Fruit fly (Drosophila melanogaster) whole organism, embryonic: ENCODE results near the gene CG14818.

ENCODE experiments used
- CG1024 ChIP-seq: fragments of 200-800 bp; sonication (Bioruptor generic); IDR thresholded peaks from 2 replicates; pipeline ENCODE4 v1.3.6; 2022; ENCODE audit warnings: missing biosample characterization, missing genetic modification characterization
- CG11247 ChIP-seq: fragments of 200-800 bp; sonication (Bioruptor generic); IDR thresholded peaks from 2 replicates; pipeline ENCODE4 v1.3.6; 2022; ENCODE audit warnings: missing biosample characterization, missing genetic modification characterization
- CG11456 ChIP-seq: fragments of 200-800 bp; sonication (Bioruptor generic); IDR thresholded peaks from 3 replicates; pipeline ENCODE4 v1.3.6; 2022; ENCODE audit warnings: missing biosample characterization, missing genetic modification characterization
- CG1233 ChIP-seq: fragments of 200-800 bp; sonication (Bioruptor generic); optimal IDR thresholded peaks from 4 replicates; lab custom pipeline; 2018; ENCODE audit warnings: missing biosample characterization, mild to moderate bottlenecking, missing genetic modification characterization
- CG12391 ChIP-seq: fragments of 200-800 bp; sonication (Bioruptor generic); optimal IDR thresholded peaks from 3 replicates; lab custom pipeline; 2018; ENCODE audit warnings: missing biosample characterization, mild to moderate bottlenecking, missing genetic modification characterization, moderate library complexity
- CG12659 ChIP-seq: fragments of 200-800 bp; sonication (Bioruptor generic); optimal IDR thresholded peaks from 3 replicates; lab custom pipeline; 2017; ENCODE audit warnings: mild to moderate bottlenecking, missing biosample characterization, missing genetic modification reagents, missing genetic modification characterization
- CG12769 ChIP-seq: fragments of 200-800 bp; sonication (Bioruptor generic); optimal IDR thresholded peaks from 2 replicates; lab custom pipeline; 2019; ENCODE audit warnings: missing biosample characterization, mild to moderate bottlenecking, missing genetic modification characterization, moderate library complexity
- CG15011 ChIP-seq: fragments of 200-800 bp; sonication (Bioruptor generic); optimal IDR thresholded peaks from 3 replicates; lab custom pipeline; 2018; ENCODE audit warnings: missing biosample characterization, mild to moderate bottlenecking, missing genetic modification characterization
- CG15514 ChIP-seq: fragments of 200-800 bp; sonication (Bioruptor generic); optimal IDR thresholded peaks from 3 replicates; lab custom pipeline; 2017; ENCODE audit warnings: missing biosample characterization, missing genetic modification characterization, mild to moderate bottlenecking, moderate library complexity, missing genetic modification reagents
- CG17361 ChIP-seq: fragments of 200-800 bp; sonication (Bioruptor generic); IDR thresholded peaks from 3 replicates; pipeline ENCODE4 v1.3.6; 2022; ENCODE audit warnings: missing biosample characterization, missing genetic modification characterization
- CG31224 ChIP-seq: fragments of 200-800 bp; sonication (Bioruptor generic); IDR thresholded peaks from 2 replicates; pipeline ENCODE4 v1.3.6; 2022; ENCODE audit warnings: missing biosample characterization, missing genetic modification characterization
- CG3726 ChIP-seq: fragments of 200-800 bp; sonication (Bioruptor generic); IDR thresholded peaks from 3 replicates; pipeline ENCODE4, ENCODE4 v1.3.6; 2022; ENCODE audit warnings: missing biosample characterization, missing genetic modification characterization
- CG4282 ChIP-seq: fragments of 200-800 bp; sonication (Bioruptor generic); optimal IDR thresholded peaks from 2 replicates; lab custom pipeline; 2016; ENCODE audit warnings: missing biosample characterization, missing genetic modification characterization
- CG4707 ChIP-seq: fragments of 200-800 bp; sonication (Bioruptor generic); optimal IDR thresholded peaks from 2 replicates; lab custom pipeline; 2018; ENCODE audit warnings: missing biosample characterization, mild to moderate bottlenecking, missing genetic modification characterization, moderate library complexity
- CG4820 ChIP-seq: fragments of 200-800 bp; sonication (Bioruptor generic); optimal IDR thresholded peaks from 3 replicates; lab custom pipeline; 2016; ENCODE audit warnings: missing biosample characterization, missing genetic modification characterization
- CG5245 ChIP-seq: fragments of 200-800 bp; sonication (Bioruptor generic); optimal IDR thresholded peaks from 3 replicates; lab custom pipeline; 2016; ENCODE audit warnings: missing biosample characterization, missing genetic modification characterization
- CG8478 ChIP-seq: fragments of >200 bp; optimal IDR thresholded peaks from 2 replicates; lab custom pipeline; 2018
- CG9932 ChIP-seq: fragments of 200-800 bp; sonication (Bioruptor generic); IDR thresholded peaks from 2 replicates; pipeline ENCODE4 v1.3.6; 2022; ENCODE audit warnings: missing biosample characterization, missing genetic modification characterization
- CoRest ChIP-seq: fragments of 200-800 bp; sonication (Bioruptor generic); optimal IDR thresholded peaks from 3 replicates; lab custom pipeline; 2018; ENCODE audit warnings: missing biosample characterization, mild to moderate bottlenecking, missing genetic modification characterization, moderate library complexity
- Dll ChIP-seq: fragments of 200-800 bp; sonication (Bioruptor generic); IDR thresholded peaks from 4 replicates; pipeline ENCODE4 v1.3.6; 2022; ENCODE audit warnings: missing biosample characterization, missing genetic modification characterization; ENCODE audit not compliant: partially characterized antibody
- Fer3 ChIP-seq: fragments of 200-800 bp; sonication (Bioruptor generic); optimal IDR thresholded peaks from 2 replicates; lab custom pipeline; 2018; ENCODE audit warnings: missing biosample characterization, mild to moderate bottlenecking, missing genetic modification characterization, moderate library complexity
- Gug ChIP-seq: fragments of 200-800 bp; sonication (Bioruptor generic); IDR thresholded peaks from 4 replicates; pipeline ENCODE4 v1.3.6; 2022; ENCODE audit warnings: missing biosample characterization, missing genetic modification characterization
- H2.0 ChIP-seq: fragments of 200-800 bp; sonication (Bioruptor generic); IDR thresholded peaks from 2 replicates; pipeline ENCODE4 v1.3.6; 2022; ENCODE audit warnings: missing biosample characterization, missing genetic modification characterization
- HHEX ChIP-seq: fragments of 200-800 bp; sonication (Bioruptor generic); optimal IDR thresholded peaks from 3 replicates; lab custom pipeline; 2017; ENCODE audit warnings: missing biosample characterization, mild to moderate bottlenecking, missing genetic modification characterization, missing genetic modification reagents
- Hmx ChIP-seq: fragments of 200-800 bp; sonication (Bioruptor generic); optimal IDR thresholded peaks from 2 replicates; lab custom pipeline; 2016; ENCODE audit warnings: missing biosample characterization, missing genetic modification characterization
- Hr78 ChIP-seq, 2 experiments: fragments of 200-800 bp in 1 of 2; fragments of >200 bp in 1 of 2; sonication (Bioruptor generic) in 1 of 2; optimal IDR thresholded peaks; 2 replicates each; lab custom pipeline; 2017 to 2019; ENCODE audit warnings: missing biosample characterization in 2 of 2, missing genetic modification characterization in 2 of 2, mild to moderate bottlenecking in 1 of 2, moderate library complexity in 1 of 2
- Lim3 ChIP-seq: fragments of 200-800 bp; sonication (Bioruptor generic); IDR thresholded peaks from 2 replicates; pipeline ENCODE4 v1.3.6; 2022; ENCODE audit warnings: missing biosample characterization, missing genetic modification characterization
- Mes4 ChIP-seq: fragments of 200-800 bp; sonication (Bioruptor generic); optimal IDR thresholded peaks from 2 replicates; lab custom pipeline; 2016; ENCODE audit warnings: missing biosample characterization, missing genetic modification characterization
- NC2β ChIP-seq: fragments of 200-800 bp; sonication (Bioruptor generic); optimal IDR thresholded peaks from 2 replicates; lab custom pipeline; 2016; ENCODE audit warnings: missing biosample characterization, missing genetic modification characterization
- Nf-YB ChIP-seq: fragments of 200-800 bp; sonication (Bioruptor generic); optimal IDR thresholded peaks from 3 replicates; lab custom pipeline; 2019; ENCODE audit warnings: missing biosample characterization, mild to moderate bottlenecking, missing genetic modification characterization, moderate library complexity
- Ravus ChIP-seq: fragments of 200-800 bp; sonication (Bioruptor generic); IDR thresholded peaks from 2 replicates; pipeline ENCODE4 v1.3.6; 2022; ENCODE audit warnings: missing biosample characterization, missing genetic modification characterization
- Spps ChIP-seq: fragments of 200-800 bp; sonication (Bioruptor generic); optimal IDR thresholded peaks from 2 replicates; lab custom pipeline; 2018; ENCODE audit warnings: missing biosample characterization, mild to moderate bottlenecking, missing genetic modification characterization
- YL-1 ChIP-seq: fragments of 200-800 bp; sonication (Bioruptor generic); optimal IDR thresholded peaks from 3 replicates; lab custom pipeline; 2017; ENCODE audit warnings: missing biosample characterization, mild to moderate bottlenecking, missing genetic modification characterization
- aop ChIP-seq: fragments of 200-800 bp; sonication (Bioruptor generic); IDR thresholded peaks from 2 replicates; pipeline ENCODE4 v1.3.6; 2022; ENCODE audit warnings: missing biosample characterization, missing genetic modification characterization
- crp ChIP-seq, 2 experiments: fragments of 200-800 bp; sonication (Bioruptor generic); optimal IDR thresholded peaks; 2 replicates in 1 of 2; 3 replicates in 1 of 2; lab custom pipeline; 2017; ENCODE audit warnings: missing biosample characterization in 2 of 2, missing genetic modification characterization in 2 of 2, mild to moderate bottlenecking in 1 of 2, moderate library complexity in 1 of 2
- dm ChIP-seq: fragments of 200-800 bp; sonication (Bioruptor generic); optimal IDR thresholded peaks from 3 replicates; lab custom pipeline; 2016; ENCODE audit warnings: missing biosample characterization, missing genetic modification characterization
- dmrt11E ChIP-seq: fragments of 200-800 bp; sonication (Bioruptor generic); optimal IDR thresholded peaks from 3 replicates; lab custom pipeline; 2018; ENCODE audit warnings: missing biosample characterization, mild to moderate bottlenecking, missing genetic modification characterization, moderate library complexity
- gcm2 ChIP-seq: fragments of 200-800 bp; sonication (Bioruptor generic); optimal IDR thresholded peaks from 2 replicates; lab custom pipeline; 2016; ENCODE audit warnings: missing biosample characterization, missing genetic modification characterization
- h ChIP-seq: fragments of >200 bp; optimal IDR thresholded peaks from 2 replicates; lab custom pipeline; 2017
- kay ChIP-seq: fragments of 200-800 bp; sonication (Bioruptor generic); optimal IDR thresholded peaks from 2 replicates; lab custom pipeline; 2016; ENCODE audit warnings: missing biosample characterization, missing genetic modification characterization
- mam ChIP-seq: fragments of 200-800 bp; sonication (Bioruptor generic); optimal IDR thresholded peaks from 3 replicates; lab custom pipeline; 2016; ENCODE audit warnings: missing biosample characterization, missing genetic modification characterization
- nau ChIP-seq: fragments of 200-800 bp; sonication (Bioruptor generic); optimal IDR thresholded peaks from 3 replicates; lab custom pipeline; 2017; ENCODE audit warnings: missing biosample characterization, mild to moderate bottlenecking, missing genetic modification characterization, missing genetic modification reagents
- nerfin-2 ChIP-seq: fragments of 200-800 bp; sonication (Bioruptor generic); IDR thresholded peaks from 2 replicates; pipeline ENCODE4 v1.3.6; 2022; ENCODE audit warnings: missing biosample characterization, missing genetic modification characterization; ENCODE audit not compliant: partially characterized antibody
- oc ChIP-seq: fragments of 200-800 bp; sonication (Bioruptor generic); optimal IDR thresholded peaks from 2 replicates; lab custom pipeline; 2018; ENCODE audit warnings: missing biosample characterization, mild to moderate bottlenecking, missing genetic modification characterization, moderate library complexity
- org-1 ChIP-seq: fragments of 200-800 bp; sonication (Bioruptor generic); optimal IDR thresholded peaks from 2 replicates; lab custom pipeline; 2017; ENCODE audit warnings: missing biosample characterization, missing genetic modification characterization
- pan ChIP-seq, 4 experiments: fragments of >200 bp in 3 of 4; fragments of 200-800 bp in 1 of 4; sonication (Bioruptor generic) in 1 of 4; optimal IDR thresholded peaks in 3 of 4; IDR thresholded peaks in 1 of 4; 2 replicates each; pipeline versions ENCODE4 v1.3.6 to Lab custom; 2017 to 2022; ENCODE audit warnings: missing biosample characterization in 2 of 4, missing genetic modification characterization in 2 of 4, mixed read lengths in 1 of 4
- peb ChIP-seq: fragments of 200-800 bp; sonication (Bioruptor generic); IDR thresholded peaks from 2 replicates; pipeline ENCODE4 v1.3.6; 2022; ENCODE audit warnings: missing biosample characterization, missing genetic modification characterization
- repo ChIP-seq: fragments of 200-800 bp; sonication (Bioruptor generic); optimal IDR thresholded peaks from 2 replicates; lab custom pipeline; 2016; ENCODE audit warnings: missing biosample characterization, missing genetic modification characterization
- sens-2 ChIP-seq: fragments of 200-800 bp; sonication (Bioruptor generic); IDR thresholded peaks from 2 replicates; pipeline ENCODE4 v1.3.6; 2022; ENCODE audit warnings: missing biosample characterization, missing genetic modification characterization
- wek ChIP-seq: fragments of 200-800 bp; sonication (Bioruptor generic); optimal IDR thresholded peaks from 3 replicates; lab custom pipeline; 2018; ENCODE audit warnings: missing biosample characterization, mild to moderate bottlenecking, missing genetic modification characterization, moderate library complexity
- zfh1 ChIP-seq: fragments of 200-800 bp; sonication (Bioruptor generic); IDR thresholded peaks from 3 replicates; pipeline ENCODE4 v1.3.6; 2022; ENCODE audit warnings: missing biosample characterization, missing genetic modification characterization

Gene CG14818

dm6 chrX:1858867-1859266 lies 20.7 kb downstream of the CG14818 start, which contains the start of gene Lamtor5 (continued):
- TF ChIP-seq CG1024 (no peak), zfh1 (GFP tag; lab: Robert Waterston, UW) (no peak), org-1 (GFP tag; lab: Kevin White, UChicago) (no peak), repo (no peak), CG4282 (GFP tag; lab: Kevin White, UChicago) (peak; percentile 68), nau (GFP tag; lab: Kevin White, UChicago) (no peak), oc (peak; percentile 49), Hr78 (GFP tag; optimal IDR thresholded peaks at IDR 0.05; lab: Kevin White, UChicago) (no peak), wek (GFP tag; lab: Kevin White, UChicago) (no peak), CG4707 (GFP tag; lab: Kevin White, UChicago) (peak; percentile 51), gcm2 (no peak), pan (optimal IDR thresholded peaks at IDR 0.05; lab: Kevin White, UChicago) (no peak), pan (GFP tag; optimal IDR thresholded peaks at IDR 0.05 in 1 of 2, IDR thresholded peaks at IDR 0.05 in 1 of 2) (peak in 1 of 2 experiments; percentile 34), CG12659 (peak; percentile 61), CoRest (tag; lab: Kevin White, UChicago) (peak; percentile 31), Ravus (GFP tag; lab: Robert Waterston, UW) (no peak), peb (GFP tag; lab: Robert Waterston, UW) (no peak), CG15514 (GFP tag; lab: Kevin White, UChicago) (peak; percentile 61), dmrt11E (tag; lab: Kevin White, UChicago) (no peak), Dll (GFP tag; lab: Robert Waterston, UW) (no peak), CG17361 (GFP tag; lab: Robert Waterston, UW) (peak; percentile 43; the same call in 1 of the 3 replicates), H2.0 (GFP tag; lab: Robert Waterston, UW) (no peak), Mes4 (GFP tag; lab: Kevin White, UChicago) (no peak), Lim3 (GFP tag; lab: Robert Waterston, UW) (no peak), nerfin-2 (peak; percentile 23; the same call in 1 of the 2 replicates), dm (GFP tag; lab: Kevin White, UChicago) (no peak), CG5245 (GFP tag; lab: Kevin White, UChicago) (no peak), sens-2 (GFP tag; lab: Robert Waterston, UW) (no peak), aop (GFP tag; lab: Robert Waterston, UW) (no peak), CG12769 (no peak), CG1233 (GFP tag; lab: Kevin White, UChicago) (no peak), CG4820 (peak; percentile 9), Hmx (GFP tag; lab: Kevin White, UChicago) (no peak), CG3726 (no peak), CG11456 (GFP tag; lab: Robert Waterston, UW) (0 out of 3 replicates have a peak, but pooled peaks have one; percentile 33), CG11247 (GFP tag; lab: Robert Waterston, UW) (no peak), crp (GFP tag; optimal IDR thresholded peaks at IDR 0.05; lab: Kevin White, UChicago) (no peak), kay (GFP tag; lab: Kevin White, UChicago) (no peak), NC2β (GFP tag; lab: Kevin White, UChicago) (peak; percentile 1), Gug (GFP tag; lab: Robert Waterston, UW) (no peak; the same call in 3 of the 4 replicates), Fer3 (tag; lab: Kevin White, UChicago) (peak; percentile 45), YL-1 (GFP tag; lab: Kevin White, UChicago) (peak; percentile 39), CG31224 (GFP tag; lab: Robert Waterston, UW) (no peak), CG12391 (tag; lab: Kevin White, UChicago) (peak; percentile 59), CG8478 (lab: Kevin White, UChicago) (no peak), Nf-YB (GFP tag; lab: Kevin White, UChicago) (peak; percentile 19), CG9932 (GFP tag; lab: Robert Waterston, UW) (peak; percentile 76), Spps (tag; lab: Kevin White, UChicago) (no peak), HHEX (peak; percentile 42), mam (GFP tag; lab: Kevin White, UChicago) (peak; percentile 43), h (lab: Kevin White, UChicago) (no peak), CG15011 (GFP tag; lab: Kevin White, UChicago) (no peak)
